Fruit fly (Drosophila melanogaster) whole organism, adult: ENCODE measurements around the gene CG42781.

Source experiments
- CG12768 ChIP-seq: fragments of 200-800 bp; sonication (Bioruptor generic); optimal IDR thresholded peaks from 2 replicates; lab custom pipeline; 2017; ENCODE audit warnings: missing biosample characterization, missing genetic modification characterization, mild to moderate bottlenecking, moderate library complexity, missing genetic modification reagents
- cnc ChIP-seq, 2 experiments: fragments of >200 bp; optimal IDR thresholded peaks; 2 replicates each; lab custom pipeline; 2017
- ovo ChIP-seq: fragments of 200-800 bp; sonication (Bioruptor generic); optimal IDR thresholded peaks from 2 replicates; lab custom pipeline; 2016; ENCODE audit warnings: missing biosample characterization, missing genetic modification characterization
- tj ChIP-seq: fragments of 200-800 bp; sonication (Bioruptor generic); optimal IDR thresholded peaks from 3 replicates; lab custom pipeline; 2017; ENCODE audit warnings: missing biosample characterization, mild to moderate bottlenecking, missing genetic modification characterization, moderate library complexity
- toe ChIP-seq: fragments of 200-800 bp; sonication (Bioruptor generic); optimal IDR thresholded peaks from 2 replicates; lab custom pipeline; 2016; ENCODE audit warnings: missing biosample characterization, missing genetic modification characterization

DNA sequence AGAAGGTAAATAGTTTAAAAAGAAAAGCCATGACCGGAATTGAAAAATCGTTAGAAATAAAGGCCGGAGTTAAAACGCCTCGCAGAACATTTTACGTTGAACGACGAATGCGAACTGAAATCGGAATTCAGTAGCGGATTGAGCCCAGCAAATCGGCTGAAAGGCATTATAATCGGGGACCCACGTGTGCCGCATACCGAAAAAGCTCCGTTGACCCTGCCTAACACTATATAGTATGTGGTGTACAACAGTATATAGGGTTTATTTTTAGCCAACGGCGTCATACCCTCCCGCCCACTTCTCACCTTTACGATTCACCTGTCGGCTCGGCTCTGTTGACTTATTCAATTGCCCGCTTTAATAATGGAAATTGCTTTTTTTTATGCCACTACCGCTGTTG is 29.0 kb upstream of the CG42781 start, which contains the start of gene CG42246:
- TF ChIP-seq CG12768 (GFP tag; lab: Kevin White, UChicago) = no peak
- no peak for TF ChIP-seq ovo (GFP tag; lab: Kevin White, UChicago)
- TF ChIP-seq tj (GFP tag; lab: Kevin White, UChicago) = no peak
- no peak for TF ChIP-seq cnc (optimal IDR thresholded peaks at IDR 0.05; lab: Kevin White, UChicago)
- no peak for TF ChIP-seq toe (GFP tag; lab: Kevin White, UChicago)
